Fruit fly (Drosophila melanogaster) whole organism, adult: Measurements from ENCODE around the gene CG45099.

ENCODE experiments used
- CG11617 ChIP-seq: fragments of 200-800 bp; sonication (Bioruptor generic); optimal IDR thresholded peaks from 2 replicates; lab custom pipeline; 2017; ENCODE audit warnings: mild to moderate bottlenecking, missing biosample characterization, missing genetic modification reagents, missing genetic modification characterization
- CG14711 ChIP-seq: fragments of 200-800 bp; sonication (Bioruptor generic); optimal IDR thresholded peaks from 2 replicates; lab custom pipeline; 2018; ENCODE audit warnings: missing biosample characterization, mild to moderate bottlenecking, missing genetic modification characterization, moderate library complexity
- CG1620 ChIP-seq: fragments of 200-800 bp; sonication (Bioruptor generic); optimal IDR thresholded peaks from 2 replicates; lab custom pipeline; 2016; ENCODE audit warnings: missing biosample characterization, missing genetic modification characterization
- CG33017 ChIP-seq: fragments of 200-800 bp; sonication (Bioruptor generic); optimal IDR thresholded peaks from 2 replicates; lab custom pipeline; 2018; ENCODE audit warnings: missing biosample characterization, mild to moderate bottlenecking, missing genetic modification characterization, moderate library complexity
- CG5204 ChIP-seq: fragments of 200-800 bp; sonication (Bioruptor generic); optimal IDR thresholded peaks from 2 replicates; lab custom pipeline; 2016; ENCODE audit warnings: missing biosample characterization, missing genetic modification characterization
- CG7045 ChIP-seq: fragments of 200-800 bp; sonication (Bioruptor generic); optimal IDR thresholded peaks from 2 replicates; lab custom pipeline; 2017; ENCODE audit warnings: missing biosample characterization, mild to moderate bottlenecking, missing genetic modification characterization
- CG7101 ChIP-seq: fragments of 200-800 bp; sonication (Bioruptor generic); optimal IDR thresholded peaks from 2 replicates; lab custom pipeline; 2018; ENCODE audit warnings: missing biosample characterization, mild to moderate bottlenecking, missing genetic modification characterization, moderate library complexity
- Clk ChIP-seq: fragments of 200-800 bp; sonication (Bioruptor generic); optimal IDR thresholded peaks from 2 replicates; lab custom pipeline; 2017; ENCODE audit warnings: missing biosample characterization, missing genetic modification characterization
- Crg-1 ChIP-seq: fragments of 200-800 bp; sonication (Bioruptor generic); optimal IDR thresholded peaks from 2 replicates; lab custom pipeline; 2016; ENCODE audit warnings: missing biosample characterization, missing genetic modification characterization
- Hr96 ChIP-seq: fragments of 200-800 bp; sonication (Bioruptor generic); optimal IDR thresholded peaks from 2 replicates; lab custom pipeline; 2016; ENCODE audit warnings: missing biosample characterization, missing genetic modification characterization
- Mnt ChIP-seq: fragments of 200-800 bp; sonication (Bioruptor generic); optimal IDR thresholded peaks from 2 replicates; lab custom pipeline; 2016; ENCODE audit warnings: missing biosample characterization, mild to moderate bottlenecking, missing genetic modification characterization
- bab1 ChIP-seq: fragments of 200-800 bp; sonication (Bioruptor generic); optimal IDR thresholded peaks from 3 replicates; lab custom pipeline; 2019; ENCODE audit warnings: missing biosample characterization, mild to moderate bottlenecking, missing genetic modification characterization, moderate library complexity
- cic ChIP-seq: fragments of 200-800 bp; sonication (Bioruptor generic); optimal IDR thresholded peaks from 2 replicates; lab custom pipeline; 2017; ENCODE audit warnings: missing biosample characterization, mild to moderate bottlenecking, missing genetic modification characterization, moderate library complexity
- cnc ChIP-seq, 2 experiments: fragments of >200 bp; optimal IDR thresholded peaks; 2 replicates each; lab custom pipeline; 2017
- kay ChIP-seq: fragments of 200-800 bp; sonication (Bioruptor generic); peaks from one replicate; lab custom pipeline; 2016; ENCODE audit warnings: missing biosample characterization, missing genetic modification characterization, borderline replicate concordance
- ovo ChIP-seq: fragments of 200-800 bp; sonication (Bioruptor generic); optimal IDR thresholded peaks from 2 replicates; lab custom pipeline; 2016; ENCODE audit warnings: missing biosample characterization, missing genetic modification characterization
- pad ChIP-seq: fragments of 200-800 bp; sonication (Bioruptor generic); optimal IDR thresholded peaks from 3 replicates; lab custom pipeline; 2017; ENCODE audit warnings: missing biosample characterization, missing genetic modification characterization, mild to moderate bottlenecking, moderate library complexity, missing genetic modification reagents
- tj ChIP-seq: fragments of 200-800 bp; sonication (Bioruptor generic); optimal IDR thresholded peaks from 3 replicates; lab custom pipeline; 2017; ENCODE audit warnings: missing biosample characterization, mild to moderate bottlenecking, missing genetic modification characterization, moderate library complexity
- toe ChIP-seq: fragments of 200-800 bp; sonication (Bioruptor generic); optimal IDR thresholded peaks from 2 replicates; lab custom pipeline; 2016; ENCODE audit warnings: missing biosample characterization, missing genetic modification characterization

CG45099 gene

DNA sequence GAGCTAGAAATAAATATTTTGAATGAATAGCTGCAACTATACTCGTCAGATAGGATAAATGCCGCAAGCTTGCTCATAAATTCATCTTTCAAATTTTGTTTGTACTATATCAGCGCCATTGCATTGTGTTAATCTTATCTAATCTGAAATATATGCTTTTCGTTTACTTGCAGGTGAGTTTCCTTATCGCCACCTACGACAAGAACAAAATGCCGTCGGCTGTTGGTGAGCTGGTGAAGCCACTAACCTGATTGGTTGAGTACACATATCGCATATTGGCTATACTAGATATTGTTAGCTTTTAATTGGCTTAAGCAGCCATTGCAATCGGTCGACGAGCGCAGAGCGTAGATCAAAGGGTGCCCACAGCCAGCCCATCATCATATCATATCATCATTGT lies 19.7 kb upstream of the CG45099 start:
- TF ChIP-seq CG33017 (no peak), cnc (optimal IDR thresholded peaks at IDR 0.05; lab: Kevin White, UChicago) (no peak), CG7101 (tag; lab: Kevin White, UChicago) (no peak), CG1620 (GFP tag; lab: Kevin White, UChicago) (no peak), ovo (GFP tag; lab: Kevin White, UChicago) (no peak), Mnt (no peak), tj (GFP tag; lab: Kevin White, UChicago) (no peak), CG5204 (GFP tag; lab: Kevin White, UChicago) (no peak), toe (no peak), CG11617 (no peak), kay (GFP tag; lab: Kevin White, UChicago) (no peak)

dm6 chr3R:22053202-22053601 lies 19.1 kb upstream of the CG45099 start:
- TF ChIP-seq Hr96 (GFP tag; lab: Kevin White, UChicago) (no peak), CG5204 (GFP tag; lab: Kevin White, UChicago) (no peak), kay (GFP tag; lab: Kevin White, UChicago) (no peak), CG14711 (no peak), Mnt (no peak), CG1620 (GFP tag; lab: Kevin White, UChicago) (no peak), toe (no peak), CG7101 (tag; lab: Kevin White, UChicago) (no peak), Crg-1 (GFP tag; lab: Kevin White, UChicago) (no peak), CG11617 (no peak), Clk (GFP tag; lab: Kevin White, UChicago) (no peak), cic (GFP tag; lab: Kevin White, UChicago) (no peak), tj (GFP tag; lab: Kevin White, UChicago) (no peak), ovo (GFP tag; lab: Kevin White, UChicago) (no peak), CG7045 (no peak), cnc (optimal IDR thresholded peaks at IDR 0.05; lab: Kevin White, UChicago) (no peak)

- TF ChIP-seq CG1620 (GFP tag; lab: Kevin White, UChicago) (no peak), cic (GFP tag; lab: Kevin White, UChicago) (no peak), CG14711 (no peak), CG7101 (tag; lab: Kevin White, UChicago) (no peak), tj (GFP tag; lab: Kevin White, UChicago) (no peak), Clk (GFP tag; lab: Kevin White, UChicago) (no peak), bab1 (GFP tag; lab: Kevin White, UChicago) (no peak), cnc (optimal IDR thresholded peaks at IDR 0.05; lab: Kevin White, UChicago) (no peak), CG33017 (no peak), CG5204 (GFP tag; lab: Kevin White, UChicago) (no peak), Hr96 (GFP tag; lab: Kevin White, UChicago) (no peak), Crg-1 (GFP tag; lab: Kevin White, UChicago) (no peak)
Measured at dm6 chr3R:22052235-22052634, 18.1 kb upstream of the CG45099 start.

- TF ChIP-seq ovo (GFP tag; lab: Kevin White, UChicago) = no peak
- TF ChIP-seq kay (GFP tag; lab: Kevin White, UChicago) = no peak
- no peak for TF ChIP-seq cnc (optimal IDR thresholded peaks at IDR 0.05; lab: Kevin White, UChicago)
- TF ChIP-seq CG1620 (GFP tag; lab: Kevin White, UChicago) = no peak
- no peak for TF ChIP-seq Mnt
- TF ChIP-seq bab1 (GFP tag; lab: Kevin White, UChicago) = no peak
- no peak for TF ChIP-seq toe
- no peak for TF ChIP-seq CG14711
- TF ChIP-seq Clk (GFP tag; lab: Kevin White, UChicago) = no peak
- TF ChIP-seq Hr96 (GFP tag; lab: Kevin White, UChicago) = no peak
- no peak for TF ChIP-seq CG5204 (GFP tag; lab: Kevin White, UChicago)
- TF ChIP-seq tj (GFP tag; lab: Kevin White, UChicago) = no peak
- TF ChIP-seq CG33017 = no peak
- TF ChIP-seq cic (GFP tag; lab: Kevin White, UChicago) = no peak
- TF ChIP-seq pad (GFP tag; lab: Kevin White, UChicago) = no peak
- TF ChIP-seq CG7101 (tag; lab: Kevin White, UChicago) = no peak
Measured at dm6 chr3R:22049134-22049796, 15.2 kb upstream of the CG45099 start.

DNA sequence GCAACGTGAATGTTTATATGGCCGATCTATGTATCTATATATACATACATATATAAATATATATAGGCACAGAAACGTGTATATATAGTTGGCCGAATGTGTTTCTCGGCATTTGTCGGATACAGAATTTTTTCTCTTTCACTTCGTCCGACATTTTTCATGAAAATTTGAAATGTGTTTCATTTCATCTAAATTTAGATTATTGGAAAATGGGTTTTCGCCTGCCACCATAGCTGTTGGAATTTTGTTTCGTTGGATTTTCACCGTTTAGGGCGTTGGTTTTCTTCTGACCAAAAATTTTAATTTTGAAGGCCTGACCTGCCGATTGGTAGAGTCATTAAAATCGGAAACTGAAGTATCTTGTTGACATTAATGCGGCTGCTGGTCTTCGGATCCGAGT lies 13.3 kb upstream of the CG45099 start:
- TF ChIP-seq CG11617 = no peak
- no peak for TF ChIP-seq CG1620 (GFP tag; lab: Kevin White, UChicago)
- TF ChIP-seq kay (GFP tag; lab: Kevin White, UChicago) = no peak
- no peak for TF ChIP-seq cic (GFP tag; lab: Kevin White, UChicago)
- TF ChIP-seq bab1 (GFP tag; lab: Kevin White, UChicago) = no peak
- no peak for TF ChIP-seq CG5204 (GFP tag; lab: Kevin White, UChicago)
- no peak for TF ChIP-seq CG33017
- TF ChIP-seq Mnt = no peak
- no peak for TF ChIP-seq Crg-1 (GFP tag; lab: Kevin White, UChicago)
- no peak for TF ChIP-seq pad (GFP tag; lab: Kevin White, UChicago)
- no peak for TF ChIP-seq Hr96 (GFP tag; lab: Kevin White, UChicago)
- no peak for TF ChIP-seq ovo (GFP tag; lab: Kevin White, UChicago)
- TF ChIP-seq CG14711 = no peak

- no peak for TF ChIP-seq Clk (GFP tag; lab: Kevin White, UChicago)
- TF ChIP-seq ovo (GFP tag; lab: Kevin White, UChicago) = no peak
- TF ChIP-seq CG7045 = no peak
- TF ChIP-seq CG5204 (GFP tag; lab: Kevin White, UChicago) = no peak
- TF ChIP-seq tj (GFP tag; lab: Kevin White, UChicago) = peak; percentile 38
- no peak for TF ChIP-seq cic (GFP tag; lab: Kevin White, UChicago)
- no peak for TF ChIP-seq CG14711
Measured at dm6 chr3R:22046723-22047122, 12.6 kb upstream of the CG45099 start.
